Fruit fly (Drosophila melanogaster): Measurements from ENCODE around the gene Spn.

Spn gene

DNA sequence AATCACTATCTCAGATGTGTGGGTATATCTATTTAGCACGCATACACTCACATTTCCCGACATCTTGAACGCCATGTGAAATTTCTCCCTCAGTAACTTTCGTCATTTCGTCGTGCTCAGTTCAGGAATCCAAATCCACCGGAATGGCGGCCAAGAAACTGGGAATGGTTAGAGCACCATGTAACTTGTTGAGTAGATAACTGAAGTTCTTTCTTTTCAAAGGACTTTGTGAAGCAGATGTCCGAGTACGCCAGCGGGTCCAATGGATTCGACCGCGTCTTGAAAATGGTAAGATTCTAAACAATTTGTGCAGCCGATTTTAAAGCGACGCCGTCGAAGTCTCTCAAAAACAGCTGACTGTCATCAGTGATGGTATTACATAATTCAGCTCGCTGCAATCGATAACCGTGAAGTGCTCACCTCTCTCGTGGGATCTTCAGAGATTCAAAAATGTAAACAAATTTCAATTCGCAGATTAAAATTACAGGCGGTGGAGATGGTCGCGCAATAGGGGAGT is 45.2 kb upstream of the Spn start, which contains the start of the genes CG16985 and CG12182 (continued):
- TF ChIP-seq CG18619 (GFP tag; optimal IDR thresholded peaks at IDR 0.05) = no peak
- TF ChIP-seq sr (GFP tag; IDR thresholded peaks at IDR 0.05) = no peak
- TF ChIP-seq trem (tag; optimal IDR thresholded peaks at IDR 0.05) = no peak
- no peak for TF ChIP-seq dysf (GFP tag; IDR thresholded peaks at IDR 0.05)
- no peak for TF ChIP-seq chinmo (GFP tag; IDR thresholded peaks at IDR 0.05; ENCODE audit: partially characterized antibody)
- no peak for TF ChIP-seq CG11695 (GFP tag; IDR thresholded peaks at IDR 0.05)
- TF ChIP-seq bab2 (GFP tag; optimal IDR thresholded peaks at IDR 0.05) = no peak
- no peak for TF ChIP-seq bowl (GFP tag; IDR thresholded peaks at IDR 0.05)
- TF ChIP-seq Side (GFP tag; optimal IDR thresholded peaks at IDR 0.05) = no peak
- TF ChIP-seq B-H2 (GFP tag; optimal IDR thresholded peaks at IDR 0.05) = no peak
- TF ChIP-seq Doc2 (GFP tag; IDR thresholded peaks at IDR 0.05) = no peak
- TF ChIP-seq CG32767 (GFP tag; IDR thresholded peaks at IDR 0.05) = no peak
- no peak for TF ChIP-seq CG18599 (GFP tag; optimal IDR thresholded peaks at IDR 0.05)
- TF ChIP-seq zf30C (GFP tag; optimal IDR thresholded peaks at IDR 0.05) = no peak
- TF ChIP-seq Hey (tag; optimal IDR thresholded peaks at IDR 0.05) = no peak
- no peak for TF ChIP-seq salm (tag; optimal IDR thresholded peaks at IDR 0.05)
- TF ChIP-seq CG9609 (GFP tag; optimal IDR thresholded peaks at IDR 0.05) = no peak
- TF ChIP-seq CG12391 (tag; optimal IDR thresholded peaks at IDR 0.05) = peak; percentile 5
- TF ChIP-seq HLHmδ (GFP tag; optimal IDR thresholded peaks at IDR 0.05) = no peak
- no peak for TF ChIP-seq lola (GFP tag; optimal IDR thresholded peaks at IDR 0.05)
- peak; percentile 13 for TF ChIP-seq CG17829 (tag; optimal IDR thresholded peaks at IDR 0.05)
- no peak for TF ChIP-seq Mes4 (GFP tag; optimal IDR thresholded peaks at IDR 0.05)
- no peak for TF ChIP-seq CG31365 (tag; optimal IDR thresholded peaks at IDR 0.05)
- peak in 1 of 3 experiments; percentile 21 for TF ChIP-seq Stat92E (GFP tag; optimal IDR thresholded peaks at IDR 0.05)
- TF ChIP-seq CG10543 (GFP tag; optimal IDR thresholded peaks at IDR 0.05) = no peak
- TF ChIP-seq eve (GFP tag; optimal IDR thresholded peaks at IDR 0.05) = no peak
- no peak for TF ChIP-seq CG13894 (tag; optimal IDR thresholded peaks at IDR 0.05)
- TF ChIP-seq tio (GFP tag; optimal IDR thresholded peaks at IDR 0.05) = no peak
- no peak for TF ChIP-seq TFAM (GFP tag; optimal IDR thresholded peaks at IDR 0.05)
- no peak for TF ChIP-seq tin (GFP tag; optimal IDR thresholded peaks at IDR 0.05)
- TF ChIP-seq Sry-β (GFP tag; optimal IDR thresholded peaks at IDR 0.05) = no peak
- TF ChIP-seq CG10267 (tag; optimal IDR thresholded peaks at IDR 0.05) = no peak
- no peak for TF ChIP-seq Hmr (GFP tag; optimal IDR thresholded peaks at IDR 0.05)
- no peak for TF ChIP-seq gem (tag; optimal IDR thresholded peaks at IDR 0.05)
- no peak for TF ChIP-seq tll (GFP tag; optimal IDR thresholded peaks at IDR 0.05)
- no peak for TF ChIP-seq CG8281 (tag; optimal IDR thresholded peaks at IDR 0.05)
- TF ChIP-seq cas (GFP tag; IDR thresholded peaks at IDR 0.05) = no peak
- TF ChIP-seq lbe (GFP tag; optimal IDR thresholded peaks at IDR 0.05) = no peak
- TF ChIP-seq CG6254 (GFP tag; optimal IDR thresholded peaks at IDR 0.05) = no peak
- TF ChIP-seq CG12744 (GFP tag; optimal IDR thresholded peaks at IDR 0.05) = no peak
- TF ChIP-seq CG2202 (tag; optimal IDR thresholded peaks at IDR 0.05) = no peak
- no peak for TF ChIP-seq CG13775 (GFP tag; optimal IDR thresholded peaks at IDR 0.05)
- TF ChIP-seq dati (GFP tag; IDR thresholded peaks at IDR 0.05) = no peak
- no peak for TF ChIP-seq CG9437 (GFP tag; optimal IDR thresholded peaks at IDR 0.05)
- no peak for TF ChIP-seq eyg (GFP tag; optimal IDR thresholded peaks at IDR 0.05)
- TF ChIP-seq cato (GFP tag; optimal IDR thresholded peaks at IDR 0.05; ENCODE audit: borderline replicate concordance) = no peak
- TF ChIP-seq Ravus (GFP tag; IDR thresholded peaks at IDR 0.05) = no peak
- no peak for TF ChIP-seq CG14860 (GFP tag; IDR thresholded peaks at IDR 0.05; ENCODE audit: partially characterized antibody)
- no peak for TF ChIP-seq CG10565 (GFP tag; optimal IDR thresholded peaks at IDR 0.05)
- TF ChIP-seq z (GFP tag; IDR thresholded peaks at IDR 0.05) = no peak
